Fruit fly (Drosophila melanogaster) whole organism, adult: Measurements from ENCODE around the gene Tusp.

Source experiments
- CG11617 ChIP-seq: fragments of 200-800 bp; sonication (Bioruptor generic); optimal IDR thresholded peaks from 2 replicates; lab custom pipeline; 2017; ENCODE audit warnings: mild to moderate bottlenecking, missing biosample characterization, missing genetic modification reagents, missing genetic modification characterization
- CG12768 ChIP-seq: fragments of 200-800 bp; sonication (Bioruptor generic); optimal IDR thresholded peaks from 2 replicates; lab custom pipeline; 2017; ENCODE audit warnings: missing biosample characterization, missing genetic modification characterization, mild to moderate bottlenecking, moderate library complexity, missing genetic modification reagents
- CG14711 ChIP-seq: fragments of 200-800 bp; sonication (Bioruptor generic); optimal IDR thresholded peaks from 2 replicates; lab custom pipeline; 2018; ENCODE audit warnings: missing biosample characterization, mild to moderate bottlenecking, missing genetic modification characterization, moderate library complexity
- CG1620 ChIP-seq: fragments of 200-800 bp; sonication (Bioruptor generic); optimal IDR thresholded peaks from 2 replicates; lab custom pipeline; 2016; ENCODE audit warnings: missing biosample characterization, missing genetic modification characterization
- CG33017 ChIP-seq: fragments of 200-800 bp; sonication (Bioruptor generic); optimal IDR thresholded peaks from 2 replicates; lab custom pipeline; 2018; ENCODE audit warnings: missing biosample characterization, mild to moderate bottlenecking, missing genetic modification characterization, moderate library complexity
- CG5204 ChIP-seq: fragments of 200-800 bp; sonication (Bioruptor generic); optimal IDR thresholded peaks from 2 replicates; lab custom pipeline; 2016; ENCODE audit warnings: missing biosample characterization, missing genetic modification characterization
- CG7045 ChIP-seq: fragments of 200-800 bp; sonication (Bioruptor generic); optimal IDR thresholded peaks from 2 replicates; lab custom pipeline; 2017; ENCODE audit warnings: missing biosample characterization, mild to moderate bottlenecking, missing genetic modification characterization
- CG7101 ChIP-seq: fragments of 200-800 bp; sonication (Bioruptor generic); optimal IDR thresholded peaks from 2 replicates; lab custom pipeline; 2018; ENCODE audit warnings: missing biosample characterization, mild to moderate bottlenecking, missing genetic modification characterization, moderate library complexity
- Clk ChIP-seq: fragments of 200-800 bp; sonication (Bioruptor generic); optimal IDR thresholded peaks from 2 replicates; lab custom pipeline; 2017; ENCODE audit warnings: missing biosample characterization, missing genetic modification characterization
- Crg-1 ChIP-seq: fragments of 200-800 bp; sonication (Bioruptor generic); optimal IDR thresholded peaks from 2 replicates; lab custom pipeline; 2016; ENCODE audit warnings: missing biosample characterization, missing genetic modification characterization
- Hr96 ChIP-seq: fragments of 200-800 bp; sonication (Bioruptor generic); optimal IDR thresholded peaks from 2 replicates; lab custom pipeline; 2016; ENCODE audit warnings: missing biosample characterization, missing genetic modification characterization
- Mnt ChIP-seq: fragments of 200-800 bp; sonication (Bioruptor generic); optimal IDR thresholded peaks from 2 replicates; lab custom pipeline; 2016; ENCODE audit warnings: missing biosample characterization, mild to moderate bottlenecking, missing genetic modification characterization
- bab1 ChIP-seq: fragments of 200-800 bp; sonication (Bioruptor generic); optimal IDR thresholded peaks from 3 replicates; lab custom pipeline; 2019; ENCODE audit warnings: missing biosample characterization, mild to moderate bottlenecking, missing genetic modification characterization, moderate library complexity
- cic ChIP-seq: fragments of 200-800 bp; sonication (Bioruptor generic); optimal IDR thresholded peaks from 2 replicates; lab custom pipeline; 2017; ENCODE audit warnings: missing biosample characterization, mild to moderate bottlenecking, missing genetic modification characterization, moderate library complexity
- cnc ChIP-seq, 2 experiments: fragments of >200 bp; optimal IDR thresholded peaks; 2 replicates each; lab custom pipeline; 2017
- kay ChIP-seq: fragments of 200-800 bp; sonication (Bioruptor generic); peaks from one replicate; lab custom pipeline; 2016; ENCODE audit warnings: missing biosample characterization, missing genetic modification characterization, borderline replicate concordance
- ovo ChIP-seq: fragments of 200-800 bp; sonication (Bioruptor generic); optimal IDR thresholded peaks from 2 replicates; lab custom pipeline; 2016; ENCODE audit warnings: missing biosample characterization, missing genetic modification characterization
- pad ChIP-seq: fragments of 200-800 bp; sonication (Bioruptor generic); optimal IDR thresholded peaks from 3 replicates; lab custom pipeline; 2017; ENCODE audit warnings: missing biosample characterization, missing genetic modification characterization, mild to moderate bottlenecking, moderate library complexity, missing genetic modification reagents
- tj ChIP-seq: fragments of 200-800 bp; sonication (Bioruptor generic); optimal IDR thresholded peaks from 3 replicates; lab custom pipeline; 2017; ENCODE audit warnings: missing biosample characterization, mild to moderate bottlenecking, missing genetic modification characterization, moderate library complexity
- toe ChIP-seq: fragments of 200-800 bp; sonication (Bioruptor generic); optimal IDR thresholded peaks from 2 replicates; lab custom pipeline; 2016; ENCODE audit warnings: missing biosample characterization, missing genetic modification characterization

The Tusp gene

dm6 chr3R:27625911-27626310, 18.2 kb downstream of the Tusp start, which contains the start of gene CG5612:
Gene CG5612, minus strand, starts transcription at chr3R:27626011.
- TF ChIP-seq cnc (optimal IDR thresholded peaks at IDR 0.05; lab: Kevin White, UChicago) (no peak), kay (peak; percentile 25)

dm6 chr3R:27636010-27636584, 28.4 kb downstream of the Tusp start, which contains the start of the genes CG5611 and Mtl:
Gene CG5611, minus strand, starts transcription at chr3R:27636060.
Gene Mtl, plus strand, starts transcription at chr3R:27636412.
- peak; percentile 95 for TF ChIP-seq cic
- TF ChIP-seq CG5204 (GFP tag; lab: Kevin White, UChicago): peak; percentile 99
- peak; percentile 100 for TF ChIP-seq Crg-1 (GFP tag; lab: Kevin White, UChicago)
- TF ChIP-seq CG7045 (GFP tag; lab: Kevin White, UChicago): peak; percentile 100
- TF ChIP-seq CG1620 (GFP tag; lab: Kevin White, UChicago): peak; percentile 100
- TF ChIP-seq pad (GFP tag; lab: Kevin White, UChicago): peak; percentile 96
- peak; percentile 100 for TF ChIP-seq bab1
- TF ChIP-seq CG33017: peak; percentile 100
- peak; percentile 99 for TF ChIP-seq CG14711 (tag; lab: Kevin White, UChicago)
- no peak for TF ChIP-seq cnc (optimal IDR thresholded peaks at IDR 0.05; lab: Kevin White, UChicago)
- peak; percentile 97 for TF ChIP-seq Mnt (GFP tag; lab: Kevin White, UChicago)
- TF ChIP-seq tj (GFP tag; lab: Kevin White, UChicago): peak; percentile 96
- peak; percentile 96 for TF ChIP-seq Hr96 (GFP tag; lab: Kevin White, UChicago)
- TF ChIP-seq CG12768: peak; percentile 100
- TF ChIP-seq CG11617 (GFP tag; lab: Kevin White, UChicago): peak; percentile 99
- TF ChIP-seq CG7101: peak; percentile 100
- TF ChIP-seq ovo (GFP tag; lab: Kevin White, UChicago): peak; percentile 100
- TF ChIP-seq Clk: peak; percentile 99
- TF ChIP-seq toe: peak; percentile 100
- peak; percentile 98 for TF ChIP-seq kay

DNA sequence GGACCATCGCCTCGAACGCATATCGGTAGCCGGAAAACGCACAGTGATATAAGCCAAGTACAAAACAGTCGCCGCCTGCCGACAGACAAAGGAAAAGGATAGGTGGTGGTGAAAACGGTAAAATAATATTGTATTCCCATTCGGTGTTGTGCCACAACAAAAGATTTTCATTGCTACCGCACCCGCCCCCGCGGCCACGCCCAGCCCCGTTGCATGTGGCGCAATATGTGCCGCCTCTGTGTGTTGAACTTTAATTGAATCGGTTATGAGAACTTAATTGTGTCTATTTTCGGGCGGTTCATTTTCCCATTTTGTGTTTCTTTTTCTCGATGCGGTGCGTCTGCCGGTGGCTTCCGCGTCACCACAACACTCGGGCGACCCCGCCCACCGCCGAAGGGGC, 29.0 kb downstream of the Tusp start:
- TF ChIP-seq Clk (no peak), Mnt (GFP tag; lab: Kevin White, UChicago) (no peak), CG14711 (tag; lab: Kevin White, UChicago) (no peak), CG1620 (GFP tag; lab: Kevin White, UChicago) (no peak), Crg-1 (GFP tag; lab: Kevin White, UChicago) (no peak), CG5204 (GFP tag; lab: Kevin White, UChicago) (no peak), CG11617 (GFP tag; lab: Kevin White, UChicago) (no peak)

- TF ChIP-seq CG14711 (tag; lab: Kevin White, UChicago) (no peak), CG33017 (no peak), CG5204 (GFP tag; lab: Kevin White, UChicago) (no peak), Hr96 (GFP tag; lab: Kevin White, UChicago) (no peak), CG7045 (GFP tag; lab: Kevin White, UChicago) (no peak), toe (no peak), Clk (no peak), bab1 (no peak), cic (no peak), pad (GFP tag; lab: Kevin White, UChicago) (no peak), kay (no peak)
These were observed 29.7 kb downstream of the Tusp start for dm6 chr3R:27637264-27637860.

DNA sequence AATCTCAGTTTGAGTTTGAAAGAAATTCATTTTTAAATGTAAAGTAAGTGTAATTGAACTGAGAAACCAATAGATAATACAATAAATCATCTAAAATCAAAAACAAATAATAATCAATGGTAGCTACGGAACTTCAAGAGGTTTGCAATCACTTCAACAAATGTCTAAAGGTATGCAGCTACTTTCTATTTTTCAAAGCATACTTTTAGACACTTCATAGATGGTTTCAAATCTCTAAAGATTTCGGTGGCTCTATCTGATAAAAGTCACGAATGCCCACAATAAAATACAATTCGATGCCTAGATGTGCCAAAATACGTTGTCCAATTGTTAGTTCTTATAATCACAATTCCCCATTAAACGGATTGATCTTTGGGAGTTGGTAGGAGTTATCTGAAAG, 35.4 kb downstream of the Tusp start:
- no peak for TF ChIP-seq Crg-1 (GFP tag; lab: Kevin White, UChicago)
- TF ChIP-seq CG7045 (GFP tag; lab: Kevin White, UChicago): no peak
- no peak for TF ChIP-seq CG12768
- no peak for TF ChIP-seq ovo (GFP tag; lab: Kevin White, UChicago)
- no peak for TF ChIP-seq cnc (optimal IDR thresholded peaks at IDR 0.05; lab: Kevin White, UChicago)
- no peak for TF ChIP-seq pad (GFP tag; lab: Kevin White, UChicago)
- no peak for TF ChIP-seq cic
- no peak for TF ChIP-seq toe
- no peak for TF ChIP-seq CG5204 (GFP tag; lab: Kevin White, UChicago)

- no peak for TF ChIP-seq tj (GFP tag; lab: Kevin White, UChicago)
- no peak for TF ChIP-seq Hr96 (GFP tag; lab: Kevin White, UChicago)
- no peak for TF ChIP-seq pad (GFP tag; lab: Kevin White, UChicago)
These were observed 40.1 kb downstream of the Tusp start for dm6 chr3R:27647817-27648216.

DNA sequence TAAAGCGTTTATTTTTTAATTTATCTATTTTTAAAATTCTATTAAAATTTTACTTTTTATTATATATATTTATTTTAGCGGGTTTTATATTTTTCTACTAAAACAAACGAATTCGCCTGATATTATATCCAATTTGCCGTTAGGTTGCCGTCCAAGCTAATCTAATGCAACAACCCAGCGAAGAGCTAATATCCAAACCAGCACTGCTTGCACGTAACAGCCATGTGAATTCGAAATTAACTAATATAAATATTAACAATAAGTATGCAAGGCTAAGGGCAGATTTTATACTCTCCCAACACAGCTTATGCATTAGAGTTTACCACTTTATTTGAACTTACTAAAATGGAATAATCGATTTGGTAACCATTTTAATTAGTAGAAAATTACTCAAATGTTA, 44.0 kb downstream of the Tusp start:
- TF ChIP-seq Crg-1 (GFP tag; lab: Kevin White, UChicago) (no peak), Hr96 (GFP tag; lab: Kevin White, UChicago) (no peak), kay (no peak), pad (GFP tag; lab: Kevin White, UChicago) (no peak), ovo (GFP tag; lab: Kevin White, UChicago) (no peak), CG12768 (no peak), cic (no peak)
